Fruit fly (Drosophila melanogaster) whole organism, prepupa: ENCODE measurements around the gene msd1.

Experiments
- CG7368 ChIP-seq: fragments of 200-800 bp; sonication (Bioruptor generic); optimal IDR thresholded peaks from 3 replicates; lab custom pipeline; 2016; ENCODE audit warnings: missing biosample characterization, missing genetic modification characterization
- Hr4 ChIP-seq: fragments of 200-800 bp; sonication (Bioruptor generic); optimal IDR thresholded peaks from 3 replicates; lab custom pipeline; 2016; ENCODE audit warnings: missing biosample characterization, missing genetic modification characterization
- dac ChIP-seq: fragments of 200-800 bp; sonication (Bioruptor generic); optimal IDR thresholded peaks from 2 replicates; lab custom pipeline; 2017; ENCODE audit warnings: missing biosample characterization, mild to moderate bottlenecking, missing genetic modification characterization
- pdm3 ChIP-seq: fragments of 200-800 bp; sonication (Bioruptor generic); optimal IDR thresholded peaks from 3 replicates; lab custom pipeline; 2016; ENCODE audit warnings: missing biosample characterization, missing genetic modification characterization

dm6 chr3L:1364368-1364767, 32.8 kb downstream of the msd1 start:
- TF ChIP-seq dac (GFP tag; lab: Kevin White, UChicago) (no peak), CG7368 (GFP tag; lab: Kevin White, UChicago) (no peak), Hr4 (GFP tag; lab: Kevin White, UChicago) (no peak), pdm3 (GFP tag; lab: Kevin White, UChicago) (no peak)
